Worm (Caenorhabditis elegans) whole organism, midembryonic: ENCODE measurements around the gene C03H5.3.

ENCODE experiments used
- flt-1 ChIP-seq: fragments of 200-800 bp; sonication (Bioruptor generic); IDR thresholded peaks from 2 replicates; pipeline ENCODE4 v1.3.6; 2022; ENCODE audit warnings: missing genetic modification characterization, missing compliant biosample characterization
- klf-2 ChIP-seq: fragments of 200-800 bp; sonication (Bioruptor generic); conservative IDR thresholded peaks from 2 replicates; pipeline ENCODE4 v1.3.6; 2022; ENCODE audit warnings: missing genetic modification reagents, missing genetic modification characterization, missing compliant biosample characterization
- ref-1 ChIP-seq: fragments of 200-800 bp; sonication (Bioruptor generic); conservative IDR thresholded peaks from 2 replicates; pipeline ENCODE4 v1.3.6; 2022; ENCODE audit warnings: missing genetic modification reagents, missing genetic modification characterization, missing compliant biosample characterization
- tab-1 ChIP-seq: fragments of 200-800 bp; sonication (Bioruptor generic); IDR thresholded peaks from 2 replicates; pipeline ENCODE4 v1.3.6; 2022; ENCODE audit warnings: missing genetic modification characterization, missing compliant biosample characterization

ce11 chrII:437279-437678 lies 51.4 kb downstream of the C03H5.3 start:
- TF ChIP-seq flt-1 (GFP tag; lab: Robert Waterston, UW) (no peak), klf-2 (GFP tag; lab: Robert Waterston, UW) (no peak), ref-1 (GFP tag; lab: Robert Waterston, UW) (no peak), tab-1 (GFP tag; lab: Robert Waterston, UW) (no peak)
